Fruit fly (Drosophila melanogaster): ENCODE measurements around the gene Cyp9f3.
A peak's percentile ranks its signal among the peaks of the same experiment; 100 is the strongest.

The Cyp9f3 gene

dm6 chr3R:12439401-12440143 is 40.8 kb upstream of the Cyp9f3 start, which contains the start of gene Desat1 (continued):
- TF ChIP-seq eyg (GFP tag; optimal IDR thresholded peaks at IDR 0.05) (no peak), CG9609 (GFP tag; optimal IDR thresholded peaks at IDR 0.05) (no peak), CG7271 (tag; optimal IDR thresholded peaks at IDR 0.05) (no peak), CG4424 (GFP tag; optimal IDR thresholded peaks at IDR 0.05) (no peak), E2f1 (GFP tag; IDR thresholded peaks at IDR 0.05) (no peak), amos (GFP tag; IDR thresholded peaks at IDR 0.05; ENCODE audit: partially characterized antibody) (peak; percentile 93; the same call in 1 of the 2 replicates), pros (GFP tag; optimal IDR thresholded peaks at IDR 0.05) (no peak), CG11723 (GFP tag; optimal IDR thresholded peaks at IDR 0.05) (no peak), gcm2 (GFP tag; optimal IDR thresholded peaks at IDR 0.05) (no peak), Atf3 (GFP tag; optimal IDR thresholded peaks at IDR 0.05) (no peak), CG8359 (GFP tag; optimal IDR thresholded peaks at IDR 0.05; ENCODE audit: borderline replicate concordance) (no peak), CG14710 (tag; optimal IDR thresholded peaks at IDR 0.05) (peak; percentile 59), CG2129 (GFP tag; IDR thresholded peaks at IDR 0.05; ENCODE audit: partially characterized antibody) (peak; percentile 72), Gsc (GFP tag; IDR thresholded peaks at IDR 0.05) (no peak), Bgb (GFP tag; IDR thresholded peaks at IDR 0.05; ENCODE audit: partially characterized antibody) (peak; percentile 90), CG1602 (GFP tag; optimal IDR thresholded peaks at IDR 0.05) (no peak), CG8924 (tag; optimal IDR thresholded peaks at IDR 0.05) (peak; percentile 34), vvl (GFP tag; IDR thresholded peaks at IDR 0.05) (no peak), CG9817 (tag; optimal IDR thresholded peaks at IDR 0.05) (no peak), CG12299 (tag; optimal IDR thresholded peaks at IDR 0.05) (no peak), Awh (GFP tag; IDR thresholded peaks at IDR 0.05) (no peak), CG15696 (tag; optimal IDR thresholded peaks at IDR 0.05) (no peak), ab (GFP tag; optimal IDR thresholded peaks at IDR 0.05) (no peak), E2f2 (GFP tag; IDR thresholded peaks at IDR 0.05) (peak; percentile 49; the same call in 1 of the 2 replicates), Six4 (GFP tag; optimal IDR thresholded peaks at IDR 0.05) (no peak), CG30431 (GFP tag; optimal IDR thresholded peaks at IDR 0.05) (no peak), scrt (GFP tag; optimal IDR thresholded peaks at IDR 0.05) (no peak), jumu (GFP tag; optimal IDR thresholded peaks at IDR 0.05) (no peak), inv (GFP tag; IDR thresholded peaks at IDR 0.05; ENCODE audit: partially characterized antibody) (peak; percentile 82), gem (tag; optimal IDR thresholded peaks at IDR 0.05) (peak; percentile 11), Dp (GFP tag; optimal IDR thresholded peaks at IDR 0.05) (peak; percentile 58), da (GFP tag; optimal IDR thresholded peaks at IDR 0.05) (no peak), ken (GFP tag; IDR thresholded peaks at IDR 0.05) (no peak), CG10209 (GFP tag; optimal IDR thresholded peaks at IDR 0.05) (no peak), CG2678 (tag; optimal IDR thresholded peaks at IDR 0.05) (no peak), lov (optimal IDR thresholded peaks at IDR 0.05) (no peak), lov (GFP tag; IDR thresholded peaks at IDR 0.05) (no peak), CG15514 (GFP tag; optimal IDR thresholded peaks at IDR 0.05) (peak; percentile 41), fru (optimal IDR thresholded peaks at IDR 0.05) (no peak), CG32767 (GFP tag; IDR thresholded peaks at IDR 0.05) (no peak), ftz-f1 (GFP tag; optimal IDR thresholded peaks at IDR 0.05) (peak; percentile 8), CG2120 (GFP tag; optimal IDR thresholded peaks at IDR 0.05) (peak; percentile 51), Myb (GFP tag; optimal IDR thresholded peaks at IDR 0.05) (peak; percentile 85), ro (GFP tag; IDR thresholded peaks at IDR 0.05) (no peak), CTCF (GFP tag; optimal IDR thresholded peaks at IDR 0.05) (peak; percentile 14), CG14014 (GFP tag; IDR thresholded peaks at IDR 0.05) (no peak), Elba2 (GFP tag; optimal IDR thresholded peaks at IDR 0.05) (no peak), kay (GFP tag; optimal IDR thresholded peaks at IDR 0.05) (no peak), ATbp (GFP tag; optimal IDR thresholded peaks at IDR 0.05) (no peak), bigmax (GFP tag; optimal IDR thresholded peaks at IDR 0.05) (no peak), chinmo (GFP tag; IDR thresholded peaks at IDR 0.05; ENCODE audit: partially characterized antibody) (peak; percentile 89; the same call in 3 of the 4 replicates)

All from whole organism, embryonic.